Worm (Caenorhabditis elegans) whole organism, L3 larva: ENCODE data around the gene C17C3.1.

ENCODE experiments used
- nhr-237 ChIP-seq: fragments of 150-350 bp; optimal IDR thresholded peaks from 2 replicates; lab custom pipeline; 2014; ENCODE audit warnings: missing biosample characterization, missing genetic modification characterization
- ztf-11 ChIP-seq: fragments of 150-350 bp; optimal IDR thresholded peaks from 2 replicates; lab custom pipeline; 2014; ENCODE audit warnings: missing biosample characterization, missing genetic modification characterization
- ztf-4 ChIP-seq: fragments of 150-350 bp; optimal IDR thresholded peaks from 2 replicates; lab custom pipeline; 2014; ENCODE audit warnings: missing biosample characterization, missing genetic modification characterization

DNA sequence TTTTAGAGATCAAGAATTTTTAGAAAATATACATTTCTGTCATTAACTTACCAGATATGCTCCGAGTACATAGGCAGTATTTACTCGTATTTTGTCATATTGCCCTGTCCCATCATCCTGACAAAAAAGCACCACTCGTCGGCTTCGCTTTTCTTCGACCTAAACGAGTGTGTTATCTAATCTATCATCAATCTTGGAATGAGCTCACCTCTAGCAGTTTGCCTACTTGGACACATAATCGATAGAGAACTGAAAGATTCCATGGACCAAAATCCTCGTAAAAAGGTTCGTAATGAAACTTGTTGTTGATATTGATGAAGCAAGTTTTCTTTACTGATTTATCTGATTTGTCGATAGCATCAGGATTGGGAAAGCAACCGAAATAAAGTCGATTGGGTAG lies 22.5 kb downstream of the C17C3.1 start:
- TF ChIP-seq ztf-4 (tag; lab: Kevin White, UChicago) (no peak), ztf-11 (no peak), nhr-237 (tag; lab: Kevin White, UChicago) (no peak)
